Worm (Caenorhabditis elegans) whole organism, L4 larva: ENCODE results near the gene lsm-4.

ENCODE experiments used
- ceh-82 ChIP-seq: sonication (generic microtip); optimal IDR thresholded peaks from 2 replicates; lab custom pipeline; 2017; ENCODE audit warnings: missing biosample characterization, missing genetic modification characterization
- cey-2 ChIP-seq: sonication (generic microtip); optimal IDR thresholded peaks from 3 replicates; lab custom pipeline; 2017; ENCODE audit warnings: missing genetic modification characterization, mild to moderate bottlenecking, missing compliant biosample characterization, antibody characterized with exemption, borderline replicate concordance; ENCODE audit not compliant: insufficient read depth
- daf-8 ChIP-seq: fragments of 200-800 bp; sonication (Bioruptor generic); IDR thresholded peaks from 2 replicates; pipeline ENCODE4 v1.3.6; 2022; ENCODE audit warnings: missing genetic modification characterization, missing compliant biosample characterization
- dpl-1 ChIP-seq: fragments of 150-350 bp; optimal IDR thresholded peaks from 2 replicates; lab custom pipeline; 2014; ENCODE audit warnings: missing biosample characterization, missing genetic modification reagents, missing genetic modification characterization
- duxl-1 ChIP-seq: sonication (generic microtip); optimal IDR thresholded peaks from 2 replicates; lab custom pipeline; 2016; ENCODE audit warnings: mild to moderate bottlenecking, missing genetic modification characterization, moderate library complexity, missing compliant biosample characterization; ENCODE audit not compliant: poor library complexity
- fos-1 ChIP-seq: fragments of 150-350 bp; optimal IDR thresholded peaks from 2 replicates; lab custom pipeline; 2014; ENCODE audit warnings: missing biosample characterization, missing genetic modification characterization
- lir-3 ChIP-seq: sonication (generic microtip); optimal IDR thresholded peaks from 2 replicates; lab custom pipeline; 2016; ENCODE audit warnings: mild to moderate bottlenecking, missing genetic modification characterization, missing compliant biosample characterization
- mep-1 ChIP-seq: fragments of 150-350 bp; sonication (generic microtip); optimal IDR thresholded peaks from 3 replicates; lab custom pipeline; 2014; ENCODE audit warnings: missing biosample characterization, missing genetic modification characterization
- nhr-77 ChIP-seq: fragments of 150-350 bp; optimal IDR thresholded peaks from 2 replicates; lab custom pipeline; 2014; ENCODE audit warnings: missing biosample characterization, missing genetic modification characterization
- pha-4 ChIP-seq, 2 experiments: fragments of 150-350 bp in 1 of 2; fragments of 200-800 bp in 1 of 2; sonication (Bioruptor generic) in 1 of 2; IDR thresholded peaks in 1 of 2; optimal IDR thresholded peaks in 1 of 2; 2 replicates each; pipeline versions ENCODE4 v1.3.6 to Lab custom; 2014 to 2022; ENCODE audit warnings: missing genetic modification characterization in 2 of 2, missing genetic modification reagents in 2 of 2, missing biosample characterization in 1 of 2, missing compliant biosample characterization in 1 of 2
- pqm-1 ChIP-seq: sonication (generic microtip); optimal IDR thresholded peaks from 2 replicates; lab custom pipeline; 2017; ENCODE audit warnings: missing biosample characterization, missing genetic modification characterization
- skn-1 ChIP-seq: fragments of 150-350 bp; optimal IDR thresholded peaks from 2 replicates; lab custom pipeline; 2014; ENCODE audit warnings: missing biosample characterization, missing genetic modification characterization
- snpc-4 ChIP-seq: fragments of 150-350 bp; optimal IDR thresholded peaks from 2 replicates; lab custom pipeline; 2014; ENCODE audit warnings: missing biosample characterization, missing genetic modification characterization
- spr-3 ChIP-seq: fragments of 200-800 bp; sonication (Bioruptor generic); optimal IDR thresholded peaks from 2 replicates; lab custom pipeline; 2018; ENCODE audit warnings: mild to moderate bottlenecking, missing genetic modification characterization, missing compliant biosample characterization

ce11 chrII:7269783-7270182, 16.8 kb upstream of the lsm-4 start:
- TF ChIP-seq fos-1 (tag; lab: Kevin White, UChicago) (no peak), mep-1 (no peak), duxl-1 (tag; lab: Kevin White, UChicago) (no peak), nhr-77 (no peak), pha-4 (GFP tag; IDR thresholded peaks at IDR 0.05; lab: Robert Waterston, UW) (no peak), pha-4 (tag; optimal IDR thresholded peaks at IDR 0.05; lab: Kevin White, UChicago) (no peak), pqm-1 (tag; lab: Kevin White, UChicago) (no peak), snpc-4 (tag; lab: Kevin White, UChicago) (no peak), ceh-82 (tag; lab: Kevin White, UChicago) (no peak), cey-2 (tag; lab: Kevin White, UChicago) (no peak), skn-1 (tag; lab: Kevin White, UChicago) (no peak), daf-8 (GFP tag; lab: Robert Waterston, UW) (no peak), dpl-1 (GFP tag; lab: Kevin White, UChicago) (no peak), spr-3 (GFP tag; lab: Kevin White, UChicago) (no peak), lir-3 (tag; lab: Kevin White, UChicago) (no peak)
